Worm (Caenorhabditis elegans) whole organism, dauer: Measurements from ENCODE around the gene pals-20.
"Not testable (repeated sequence)": the region's sequence is repeated elsewhere in the genome, so short reads cannot be mapped to it uniquely, and the experiment has no call there.

ENCODE experiments used
- unc-62 ChIP-seq: sonication (generic microtip); optimal IDR thresholded peaks from 2 replicates; lab custom pipeline; 2017; ENCODE audit warnings: missing biosample characterization, missing genetic modification reagents, missing genetic modification characterization

Gene pals-20

DNA sequence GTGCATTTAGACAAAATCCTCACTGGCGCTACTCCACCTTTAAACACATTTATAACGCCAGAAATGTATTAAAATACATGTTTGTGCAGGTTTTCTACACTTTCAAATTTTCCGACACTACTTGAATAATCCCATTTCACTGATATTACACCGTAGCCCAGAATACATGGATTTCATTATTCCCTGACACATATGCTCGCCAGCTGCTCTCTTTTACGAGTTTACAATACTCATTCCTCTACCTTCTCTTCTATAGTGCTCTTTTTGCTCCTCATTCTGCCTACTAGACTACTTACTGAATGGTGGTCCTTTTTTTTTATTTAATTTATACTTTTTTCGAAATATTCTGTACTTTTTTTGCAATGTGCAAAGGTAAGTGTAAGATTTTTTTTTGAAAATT, 15.6 kb downstream of the pals-20 start:
- no peak for TF ChIP-seq unc-62

DNA sequence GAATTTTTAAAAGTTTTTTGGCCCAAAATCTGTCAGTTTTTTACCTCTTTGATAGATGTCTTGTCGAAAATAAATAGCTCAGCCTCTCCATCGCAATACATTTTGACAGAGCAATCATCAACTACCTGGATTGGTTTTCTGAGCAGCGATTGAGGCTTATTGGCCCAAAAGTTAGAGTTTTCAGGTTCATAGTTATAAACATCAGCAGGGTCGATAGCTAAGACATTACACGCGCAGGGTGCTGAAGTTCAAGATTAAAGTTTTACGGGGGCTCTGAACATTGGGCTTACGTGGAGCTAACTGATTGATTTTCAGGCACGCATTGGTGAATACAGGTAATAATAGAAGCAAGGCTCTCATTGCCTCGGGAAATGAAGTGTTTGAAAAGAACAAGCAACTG, 28.5 kb downstream of the pals-20 start, which contains the start of gene Y82E9BR.9:
Y82E9BR.9 (minus strand) TSS at position 101 of the 400 bp plus-strand sequence.
- no peak for TF ChIP-seq unc-62

DNA sequence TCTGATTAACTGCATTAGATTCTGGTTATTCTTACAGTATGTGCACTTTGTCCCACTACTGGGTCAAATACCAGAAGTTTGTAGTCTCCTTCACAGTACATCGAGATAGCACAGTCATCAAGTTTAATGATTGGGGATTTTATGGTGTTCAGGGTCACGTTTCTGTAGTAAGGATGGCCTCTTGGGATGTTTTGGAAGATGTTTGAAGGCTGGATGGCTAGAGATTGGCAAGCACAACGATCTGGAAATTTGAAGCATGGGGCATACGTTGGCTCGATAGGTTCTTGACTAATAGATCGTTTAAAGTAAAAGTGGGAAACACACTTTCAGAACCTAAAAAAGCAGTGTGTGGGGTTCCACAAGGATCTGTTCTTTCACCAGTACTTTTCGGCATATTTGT, 30.2 kb downstream of the pals-20 start, which contains the start of gene Y82E9BR.8:
Y82E9BR.8 (minus strand) TSS at position 101 of the 400 bp plus-strand sequence.
- TF ChIP-seq unc-62: not testable (repeated sequence)

DNA sequence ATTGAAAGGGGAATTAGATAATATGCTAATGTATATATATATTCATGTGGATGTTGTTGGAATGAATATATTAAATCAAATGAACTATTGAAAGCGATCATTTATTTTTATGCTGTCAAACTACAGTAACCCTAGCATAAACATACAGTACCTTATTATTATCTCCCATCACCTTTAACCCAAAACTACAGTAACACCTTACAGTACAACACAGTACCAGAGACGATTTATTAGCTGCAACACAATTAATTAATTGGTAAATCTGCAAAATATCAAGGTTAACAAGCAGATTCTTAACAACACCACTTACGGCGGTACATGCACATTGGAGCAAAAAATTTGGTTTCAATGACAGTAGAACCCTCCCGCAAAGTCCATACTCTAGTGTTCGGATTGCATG, 32.8 kb downstream of the pals-20 start, which contains the start of gene Y82E9BL.1:
Y82E9BL.1 (minus strand) TSS at position 101 of the 400 bp plus-strand sequence.
- TF ChIP-seq unc-62: no peak

DNA sequence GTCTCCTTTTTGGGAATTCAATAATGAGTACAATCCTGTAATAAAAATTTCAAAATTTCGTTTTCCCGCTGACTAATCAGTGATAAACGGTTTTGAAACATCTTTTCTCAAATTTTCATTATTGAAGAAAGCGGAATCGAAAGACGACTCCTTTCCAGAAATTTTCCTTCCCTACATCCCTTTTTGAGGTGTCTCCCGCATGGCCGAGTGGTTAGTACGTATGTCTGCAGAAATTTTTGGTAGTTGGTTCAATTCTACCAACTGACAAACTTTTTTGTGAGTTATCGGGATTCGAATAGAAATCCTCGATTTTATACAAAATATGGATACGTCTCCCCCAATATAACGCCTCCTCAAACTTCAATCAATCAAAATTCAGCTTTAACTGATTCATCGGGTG, 33.6 kb downstream of the pals-20 start:
- TF ChIP-seq unc-62: no peak

DNA sequence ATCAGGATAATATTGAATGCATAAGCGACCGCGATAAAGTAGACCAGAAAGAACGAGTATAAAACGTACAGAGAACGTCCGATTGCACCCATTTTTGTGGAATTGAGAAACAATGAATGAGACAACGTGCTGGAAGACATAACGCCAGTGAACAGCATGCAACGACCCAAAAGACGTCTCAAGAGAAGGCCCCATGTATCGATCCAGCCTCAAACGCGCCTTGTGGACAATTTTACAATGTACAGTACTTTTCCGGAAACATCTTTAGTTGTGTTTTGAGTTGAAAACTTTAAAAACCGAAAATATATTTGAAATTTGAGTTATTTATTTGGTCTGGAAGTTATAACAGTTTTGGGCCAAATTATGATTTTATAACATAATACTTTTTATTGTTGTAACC, 37.4 kb downstream of the pals-20 start, which contains the start of gene Y82E9BL.3:
Y82E9BL.3 (minus strand) TSS at position 101 of the 400 bp plus-strand sequence.
- no peak for TF ChIP-seq unc-62

DNA sequence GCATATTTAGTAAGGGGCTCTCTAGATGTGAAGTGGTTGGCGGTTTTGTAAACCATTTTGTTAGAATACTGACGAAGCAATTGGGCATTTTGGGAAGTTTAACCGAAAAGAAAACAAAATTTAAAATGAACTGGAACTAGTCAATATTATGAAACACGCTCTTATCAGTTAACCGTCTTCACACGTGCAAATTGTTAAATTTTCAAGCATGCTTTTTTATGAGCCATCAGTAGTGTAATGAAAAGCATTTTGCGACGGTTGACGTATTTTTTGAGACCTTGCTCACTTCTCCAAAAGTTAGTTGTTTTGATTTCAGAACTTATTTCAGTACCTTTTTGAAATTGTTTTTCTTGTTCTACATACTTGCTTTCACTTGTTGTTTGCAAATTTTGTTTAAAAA, 38.8 kb downstream of the pals-20 start, which contains the start of gene fbxa-25:
fbxa-25 (minus strand) TSS at position 138 of the 400 bp plus-strand sequence.
- no peak for TF ChIP-seq unc-62

DNA sequence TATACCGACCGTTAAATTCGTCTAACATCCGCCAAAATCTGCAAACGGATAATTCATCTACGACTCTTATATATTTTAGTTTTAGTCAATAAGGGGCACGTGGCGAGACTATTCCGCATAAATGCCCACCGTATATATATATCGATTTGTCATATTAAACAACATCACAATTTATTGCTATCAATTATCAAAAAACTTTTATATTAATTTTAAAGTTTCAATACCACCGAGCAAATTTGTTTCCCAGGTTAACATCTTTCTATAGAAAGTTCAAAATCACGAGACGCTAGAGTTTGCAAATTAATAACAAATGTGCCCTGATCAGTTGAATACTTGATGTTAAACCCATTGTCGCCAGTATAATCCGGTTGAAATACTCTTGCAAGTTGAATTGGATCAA, 40.6 kb downstream of the pals-20 start, which contains the start of gene Y82E9BL.5:
Y82E9BL.5 (minus strand) TSS at position 101 of the 400 bp plus-strand sequence.
- no peak for TF ChIP-seq unc-62

DNA sequence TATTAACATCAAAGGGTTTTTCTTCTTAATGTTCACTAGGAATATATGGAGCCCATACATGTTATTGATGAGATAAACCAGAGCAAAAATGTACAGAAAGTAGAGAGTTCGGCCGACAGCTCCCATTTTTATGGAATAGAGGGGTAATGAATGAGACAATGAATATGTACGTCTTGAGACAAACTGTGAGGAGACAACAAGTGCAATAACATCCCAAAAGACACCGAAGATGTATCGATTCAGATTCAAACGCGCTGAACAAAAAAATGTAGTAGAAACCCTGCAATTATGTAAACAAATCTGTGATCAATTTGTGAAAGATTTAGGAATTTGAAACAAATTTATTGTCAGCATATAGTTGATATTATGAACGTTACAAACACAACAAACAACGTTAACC, 41.1 kb downstream of the pals-20 start:
- no peak for TF ChIP-seq unc-62

DNA sequence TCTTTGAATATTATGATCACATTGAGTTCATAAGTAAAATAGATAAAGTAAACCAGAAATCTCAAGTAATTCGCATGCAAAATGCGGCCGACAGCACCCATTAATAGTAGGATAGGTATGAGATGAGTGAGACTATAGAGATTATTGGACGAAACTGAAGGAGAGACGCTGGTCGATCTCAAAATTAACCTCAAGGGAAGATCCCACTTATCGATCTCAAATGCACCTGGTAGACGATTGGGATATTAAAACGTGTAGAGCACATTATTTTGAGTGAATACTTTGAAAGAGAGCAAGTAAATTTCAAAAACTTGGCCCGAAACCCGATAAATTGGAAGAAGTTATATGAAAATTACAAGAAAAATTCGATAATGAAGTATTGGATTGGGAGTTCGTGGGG, 42.4 kb downstream of the pals-20 start, which contains the start of gene Y82E9BL.6:
Y82E9BL.6 (minus strand) TSS at position 101 of the 400 bp plus-strand sequence.
- no peak for TF ChIP-seq unc-62

DNA sequence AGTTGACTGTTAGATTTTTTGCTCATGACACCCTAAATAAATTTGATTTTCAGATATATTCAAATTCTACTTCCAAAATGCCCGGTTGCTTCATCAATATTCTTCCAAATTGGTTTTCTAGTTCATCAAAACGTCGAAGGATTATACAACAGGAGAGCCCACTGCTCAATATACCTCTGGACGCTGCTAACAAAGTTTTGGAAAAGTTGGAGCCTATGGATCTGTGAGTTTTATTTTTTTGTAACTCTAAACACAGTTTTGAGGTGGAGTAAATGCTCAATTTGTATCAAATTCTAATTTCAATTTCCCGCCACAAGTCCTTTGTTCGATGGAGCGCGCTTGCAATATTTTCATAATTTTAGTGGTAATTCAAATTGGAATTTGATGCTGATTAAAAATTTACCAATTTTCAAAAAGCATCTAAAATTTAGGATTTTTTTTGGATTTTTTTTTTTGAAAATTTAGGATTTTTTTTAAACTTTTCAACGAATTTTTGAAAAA, 45.2 kb downstream of the pals-20 start, which contains the start of gene fbxa-27:
fbxa-27 (plus strand) TSS at position 51 of the 501 bp plus-strand sequence.
- TF ChIP-seq unc-62: no peak

DNA sequence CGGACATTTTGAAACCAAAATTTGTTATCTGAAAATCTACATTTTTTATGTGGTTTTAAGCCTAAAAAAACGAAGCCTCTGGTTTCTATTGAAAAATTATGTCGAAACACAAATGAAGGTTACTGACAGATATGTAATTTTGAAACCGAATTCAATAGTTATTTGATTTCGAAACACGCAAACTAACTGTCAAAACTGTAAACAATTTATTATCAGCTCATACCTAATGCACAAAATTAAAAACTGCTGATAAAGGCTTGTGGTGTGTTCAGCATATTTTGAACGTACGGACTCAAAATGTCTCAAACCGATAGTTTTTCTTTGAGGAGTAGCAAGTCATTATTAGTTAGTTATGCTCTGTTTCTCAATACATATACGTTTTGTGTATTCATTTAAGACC, 45.6 kb downstream of the pals-20 start, which contains the start of gene fbxa-26:
fbxa-26 (minus strand) TSS at position 35 of the 400 bp plus-strand sequence.
- TF ChIP-seq unc-62: no peak

DNA sequence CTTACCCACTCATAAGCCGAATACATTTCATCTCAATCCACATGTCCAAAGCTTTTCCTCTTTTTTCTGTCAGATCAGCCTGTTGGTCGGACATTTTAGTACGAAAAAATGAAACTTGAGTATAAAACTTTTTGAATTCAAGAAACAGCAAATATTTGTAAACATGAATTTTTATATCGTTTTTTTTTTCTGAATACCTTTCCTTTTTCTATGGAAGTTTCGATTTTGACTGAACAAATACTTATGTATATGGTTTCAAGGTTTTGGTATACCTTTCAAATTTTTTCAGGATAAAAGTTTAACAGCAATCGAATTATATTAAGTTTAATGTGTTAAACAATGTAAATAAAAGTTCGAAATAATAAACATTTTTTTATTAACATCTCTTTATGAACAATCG, 47.9 kb downstream of the pals-20 start, which contains the start of gene fbxa-5:
fbxa-5 (minus strand) TSS at position 101 of the 400 bp plus-strand sequence.
- no peak for TF ChIP-seq unc-62
